Worm (Caenorhabditis elegans) whole organism, early embryonic: ENCODE measurements around the gene C49H3.12.

ENCODE experiments used
- F13C5.2 ChIP-seq: sonication (generic microtip); optimal IDR thresholded peaks from 2 replicates; lab custom pipeline; 2017; ENCODE audit warnings: mild to moderate bottlenecking, missing genetic modification characterization, inconsistent platforms, missing compliant biosample characterization
- ama-1 ChIP-seq: fragments of 150-350 bp; optimal IDR thresholded peaks from 2 replicates; lab custom pipeline; 2014
- flt-1 ChIP-seq: fragments of 200-800 bp; sonication (Bioruptor generic); IDR thresholded peaks from 2 replicates; pipeline ENCODE4 v1.3.6; 2022; ENCODE audit warnings: missing genetic modification characterization, missing compliant biosample characterization
- hmbx-1 ChIP-seq: sonication (generic microtip); optimal IDR thresholded peaks from 2 replicates; lab custom pipeline; 2016; ENCODE audit warnings: mild to moderate bottlenecking, missing genetic modification characterization, missing compliant biosample characterization
- hmg-4 ChIP-seq: fragments of 200-800 bp; sonication (Bioruptor generic); optimal IDR thresholded peaks from 2 replicates; lab custom pipeline; 2018; ENCODE audit warnings: mild to moderate bottlenecking, missing genetic modification characterization, missing compliant biosample characterization
- scrt-1 ChIP-seq: fragments of 200-800 bp; sonication (Bioruptor generic); IDR thresholded peaks from 2 replicates; pipeline ENCODE4 v1.3.6; 2022; ENCODE audit warnings: missing genetic modification characterization, missing compliant biosample characterization
- sea-1 ChIP-seq: fragments of 200-800 bp; sonication (Bioruptor generic); conservative IDR thresholded peaks from 2 replicates; pipeline ENCODE4 v1.3.6; 2022; ENCODE audit warnings: missing genetic modification characterization, missing compliant biosample characterization
- tbx-37 ChIP-seq: fragments of 200-800 bp; sonication (Bioruptor generic); conservative IDR thresholded peaks from 2 replicates; pipeline ENCODE4 v1.3.6; 2022; ENCODE audit warnings: missing genetic modification reagents, missing genetic modification characterization, missing compliant biosample characterization
- tra-4 ChIP-seq: sonication (generic microtip); optimal IDR thresholded peaks from 2 replicates; lab custom pipeline; 2017; ENCODE audit warnings: missing genetic modification characterization, missing compliant biosample characterization

DNA sequence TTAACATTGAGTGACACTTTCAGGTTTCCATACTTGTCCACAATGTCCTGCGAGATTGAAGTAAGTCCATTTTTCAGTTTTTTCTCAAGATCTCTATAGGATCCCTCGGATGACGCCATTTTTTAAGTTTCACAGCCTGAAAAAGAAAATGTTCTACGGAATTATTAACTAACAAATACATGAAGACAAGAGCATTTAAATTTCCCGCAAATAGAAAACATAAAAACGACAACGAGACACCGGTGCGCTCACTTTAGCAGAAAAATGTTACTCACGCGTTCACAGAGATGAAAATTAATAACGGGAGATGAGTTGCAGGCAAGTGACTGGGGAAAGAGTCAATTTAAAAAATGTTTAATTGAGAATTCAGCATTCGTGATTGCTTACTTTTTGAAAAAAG is 19.3 kb upstream of the C49H3.12 start, which contains the start of gene czw-1:
- TF ChIP-seq flt-1 (GFP tag; lab: Robert Waterston, UW), result no peak
- no peak for TF ChIP-seq hmbx-1 (tag; lab: Kevin White, UChicago)
- no peak for TF ChIP-seq ama-1 (lab: Kevin White, UChicago)
- TF ChIP-seq tra-4 (tag; lab: Kevin White, UChicago), result no peak
- TF ChIP-seq F13C5.2 (tag; lab: Kevin White, UChicago), result no peak
- TF ChIP-seq tbx-37 (GFP tag; lab: Robert Waterston, UW), result no peak
- TF ChIP-seq hmg-4 (GFP tag; lab: Kevin White, UChicago), result no peak
- no peak for TF ChIP-seq scrt-1 (GFP tag; lab: Robert Waterston, UW)
- no peak for TF ChIP-seq sea-1 (GFP tag; lab: Robert Waterston, UW)
